Worm (Caenorhabditis elegans) whole organism, L2 larva: ENCODE data around the gene npr-10.
A peak's percentile ranks its signal among the peaks of the same experiment; 100 is the strongest.

Experiments
- C34F6.9 ChIP-seq: fragments of 150-350 bp; optimal IDR thresholded peaks from 2 replicates; lab custom pipeline; 2014; ENCODE audit warnings: missing biosample characterization, missing genetic modification characterization
- R02D3.7 ChIP-seq: fragments of 150-350 bp; optimal IDR thresholded peaks from 2 replicates; lab custom pipeline; 2014; ENCODE audit warnings: missing biosample characterization, missing genetic modification characterization
- Y55F3AM.14 ChIP-seq: fragments of 200-800 bp; sonication (Bioruptor generic); optimal IDR thresholded peaks from 2 replicates; lab custom pipeline; 2018; ENCODE audit warnings: mild to moderate bottlenecking, missing genetic modification characterization, missing compliant biosample characterization
- ZK546.5 ChIP-seq: sonication (generic microtip); optimal IDR thresholded peaks from 2 replicates; lab custom pipeline; 2017; ENCODE audit warnings: missing biosample characterization, missing genetic modification characterization
- ama-1 ChIP-seq: fragments of 150-350 bp; optimal IDR thresholded peaks from 2 replicates; lab custom pipeline; 2018; ENCODE audit warnings: inconsistent platforms
- blmp-1 ChIP-seq: sonication (generic microtip); optimal IDR thresholded peaks from 2 replicates; lab custom pipeline; 2017; ENCODE audit warnings: missing genetic modification characterization, mild to moderate bottlenecking, missing compliant biosample characterization, antibody characterized with exemption, moderate library complexity; ENCODE audit not compliant: insufficient read depth
- ceh-16 ChIP-seq: fragments of 150-350 bp; optimal IDR thresholded peaks from 2 replicates; lab custom pipeline; 2014; ENCODE audit warnings: missing biosample characterization, missing genetic modification characterization
- ceh-82 ChIP-seq: fragments of 150-350 bp; optimal IDR thresholded peaks from 2 replicates; lab custom pipeline; 2014; ENCODE audit warnings: missing biosample characterization, missing genetic modification characterization
- crh-2 ChIP-seq: sonication (generic microtip); optimal IDR thresholded peaks from 2 replicates; lab custom pipeline; 2017; ENCODE audit warnings: missing biosample characterization, missing genetic modification characterization
- dmd-4 ChIP-seq: sonication (generic microtip); optimal IDR thresholded peaks from 2 replicates; lab custom pipeline; 2017; ENCODE audit warnings: missing biosample characterization, missing genetic modification characterization
- egl-27 ChIP-seq: sonication (generic microtip); optimal IDR thresholded peaks from 3 replicates; lab custom pipeline; 2017; ENCODE audit warnings: missing biosample characterization, missing genetic modification reagents, missing genetic modification characterization
- elt-1 ChIP-seq: fragments of 150-350 bp; optimal IDR thresholded peaks from 2 replicates; lab custom pipeline; 2014; ENCODE audit warnings: missing biosample characterization, missing genetic modification characterization
- fos-1 ChIP-seq: fragments of 150-350 bp; optimal IDR thresholded peaks from 2 replicates; lab custom pipeline; 2014; ENCODE audit warnings: missing biosample characterization, missing genetic modification characterization
- gmeb-1 ChIP-seq: fragments of 150-350 bp; optimal IDR thresholded peaks from 2 replicates; lab custom pipeline; 2014; ENCODE audit warnings: missing biosample characterization, missing genetic modification characterization
- lin-13 ChIP-seq: fragments of 150-350 bp; optimal IDR thresholded peaks from 2 replicates; lab custom pipeline; 2014; ENCODE audit warnings: missing biosample characterization, missing genetic modification reagents, missing genetic modification characterization
- lin-39 ChIP-seq: fragments of 150-350 bp; optimal IDR thresholded peaks from 2 replicates; lab custom pipeline; 2014; ENCODE audit warnings: missing biosample characterization, missing genetic modification reagents, missing genetic modification characterization
- mab-5 ChIP-seq: fragments of 150-350 bp; optimal IDR thresholded peaks from 2 replicates; lab custom pipeline; 2014; ENCODE audit warnings: missing biosample characterization, missing genetic modification characterization
- mbf-1 ChIP-seq: sonication (generic microtip); optimal IDR thresholded peaks from 2 replicates; lab custom pipeline; 2017; ENCODE audit warnings: missing biosample characterization, missing genetic modification characterization
- mdl-1 ChIP-seq, 2 experiments: fragments of 150-350 bp in 1 of 2; sonication (generic microtip) in 1 of 2; optimal IDR thresholded peaks; 2 replicates each; lab custom pipeline; 2017; ENCODE audit warnings: missing biosample characterization in 2 of 2, missing genetic modification characterization in 2 of 2
- nhr-10 ChIP-seq: sonication (generic microtip); optimal IDR thresholded peaks from 2 replicates; lab custom pipeline; 2017; ENCODE audit warnings: missing biosample characterization, missing genetic modification characterization
- nhr-12 ChIP-seq: fragments of 150-350 bp; optimal IDR thresholded peaks from 2 replicates; lab custom pipeline; 2014; ENCODE audit warnings: missing biosample characterization, missing genetic modification characterization
- nhr-129 ChIP-seq: fragments of 150-350 bp; optimal IDR thresholded peaks from 2 replicates; lab custom pipeline; 2014; ENCODE audit warnings: missing biosample characterization, missing genetic modification characterization
- nhr-23 ChIP-seq: fragments of 150-350 bp; optimal IDR thresholded peaks from 2 replicates; lab custom pipeline; 2014; ENCODE audit warnings: missing biosample characterization, missing genetic modification reagents, missing genetic modification characterization
- nhr-25 ChIP-seq: fragments of 150-350 bp; sonication (generic microtip); optimal IDR thresholded peaks from 3 replicates; lab custom pipeline; 2014; ENCODE audit warnings: missing biosample characterization, missing genetic modification characterization
- nhr-6 ChIP-seq: fragments of 150-350 bp; optimal IDR thresholded peaks from 2 replicates; lab custom pipeline; 2014; ENCODE audit warnings: missing biosample characterization, missing genetic modification characterization
- nhr-77 ChIP-seq: fragments of 150-350 bp; optimal IDR thresholded peaks from 2 replicates; lab custom pipeline; 2014; ENCODE audit warnings: missing biosample characterization, missing genetic modification characterization
- peb-1 ChIP-seq: fragments of 150-350 bp; optimal IDR thresholded peaks from 2 replicates; lab custom pipeline; 2014; ENCODE audit warnings: missing biosample characterization, missing genetic modification characterization
- sem-4 ChIP-seq: fragments of 150-350 bp; optimal IDR thresholded peaks from 2 replicates; lab custom pipeline; 2014; ENCODE audit warnings: missing biosample characterization, missing genetic modification reagents, missing genetic modification characterization
- sma-9 ChIP-seq, 2 experiments: fragments of 150-350 bp in 1 of 2; sonication (generic microtip) in 1 of 2; optimal IDR thresholded peaks; 2 replicates each; lab custom pipeline; 2014 to 2016; ENCODE audit warnings: missing genetic modification characterization in 2 of 2, mild to moderate bottlenecking in 1 of 2, missing biosample characterization in 1 of 2, missing compliant biosample characterization in 1 of 2, missing genetic modification reagents in 1 of 2, moderate library complexity in 1 of 2
- unc-55 ChIP-seq: fragments of 150-350 bp; sonication (generic microtip); optimal IDR thresholded peaks from 3 replicates; lab custom pipeline; 2014; ENCODE audit warnings: missing biosample characterization, missing genetic modification reagents, missing genetic modification characterization
- unc-62 ChIP-seq: fragments of 150-350 bp; optimal IDR thresholded peaks from 2 replicates; lab custom pipeline; 2014; ENCODE audit warnings: missing biosample characterization, missing genetic modification reagents, missing genetic modification characterization
- zag-1 ChIP-seq: fragments of 150-350 bp; optimal IDR thresholded peaks from 2 replicates; lab custom pipeline; 2014; ENCODE audit warnings: missing biosample characterization, missing genetic modification characterization

Gene npr-10

DNA sequence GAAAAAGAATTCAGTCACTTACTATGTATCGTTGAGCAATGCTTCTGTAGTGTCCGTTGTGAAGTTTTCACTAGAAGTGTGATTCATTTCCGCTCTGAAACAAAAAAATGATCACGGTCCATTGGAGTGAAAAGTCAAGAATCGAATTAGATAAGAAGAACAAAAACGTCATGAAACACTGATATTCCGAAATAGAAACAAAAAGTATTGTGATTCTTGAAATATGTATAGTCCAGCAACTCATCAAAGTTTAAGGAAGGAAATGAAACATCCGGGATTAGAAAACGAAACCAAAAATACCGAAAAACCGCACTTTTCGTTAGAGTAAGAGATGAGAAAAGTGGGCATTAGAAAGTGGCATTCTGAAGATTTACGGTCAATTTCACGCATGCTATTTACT lies at the start of gene npr-10:
TSS of gene npr-10 (minus strand) at position 101 of the 400 bp plus-strand sequence.
- TF ChIP-seq gmeb-1, result no peak
- no peak for TF ChIP-seq blmp-1
- TF ChIP-seq C34F6.9 (tag; lab: Kevin White, UChicago), result no peak
- no peak for TF ChIP-seq sem-4 (tag; lab: Kevin White, UChicago)
- TF ChIP-seq peb-1 (tag; lab: Kevin White, UChicago), result no peak
- TF ChIP-seq nhr-129 (tag; lab: Kevin White, UChicago), result no peak
- TF ChIP-seq nhr-10 (tag; lab: Kevin White, UChicago), result no peak
- TF ChIP-seq nhr-77 (tag; lab: Kevin White, UChicago), result no peak
- no peak for TF ChIP-seq ceh-82 (tag; lab: Kevin White, UChicago)
- TF ChIP-seq elt-1 (tag; lab: Kevin White, UChicago), result no peak
- no peak for TF ChIP-seq unc-62
- no peak for TF ChIP-seq lin-39 (tag; lab: Kevin White, UChicago)
- TF ChIP-seq R02D3.7 (tag; lab: Kevin White, UChicago), result no peak
- TF ChIP-seq unc-55, result no peak
- TF ChIP-seq ceh-16 (tag; lab: Kevin White, UChicago), result no peak
- TF ChIP-seq mbf-1 (tag; lab: Kevin White, UChicago), result no peak

DNA sequence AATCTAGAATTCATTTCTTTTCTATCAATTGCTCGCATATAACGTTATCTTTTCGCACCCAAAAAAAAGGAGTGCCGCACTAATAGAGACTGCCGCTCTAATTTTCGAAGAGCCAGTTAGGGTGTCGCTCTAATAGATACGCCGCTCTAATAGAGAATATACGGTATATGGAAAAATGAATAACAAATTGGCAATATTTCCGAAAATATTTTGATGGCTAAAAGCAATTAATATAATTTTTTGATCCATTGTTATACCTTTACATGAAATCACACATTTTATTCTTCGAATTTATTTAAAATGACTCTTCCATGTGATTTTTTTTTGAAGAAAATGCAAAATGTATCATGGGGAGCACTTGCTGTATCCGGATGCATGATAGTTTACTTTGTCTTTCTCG lies 45.4 kb upstream of the npr-10 start, which contains the start of gene K03A11.4:
TSS of gene K03A11.4 (plus strand) at position 301 of the 400 bp plus-strand sequence.
- TF ChIP-seq fos-1 (tag; lab: Kevin White, UChicago) (no peak), sem-4 (tag; lab: Kevin White, UChicago) (no peak), mab-5 (no peak)

DNA sequence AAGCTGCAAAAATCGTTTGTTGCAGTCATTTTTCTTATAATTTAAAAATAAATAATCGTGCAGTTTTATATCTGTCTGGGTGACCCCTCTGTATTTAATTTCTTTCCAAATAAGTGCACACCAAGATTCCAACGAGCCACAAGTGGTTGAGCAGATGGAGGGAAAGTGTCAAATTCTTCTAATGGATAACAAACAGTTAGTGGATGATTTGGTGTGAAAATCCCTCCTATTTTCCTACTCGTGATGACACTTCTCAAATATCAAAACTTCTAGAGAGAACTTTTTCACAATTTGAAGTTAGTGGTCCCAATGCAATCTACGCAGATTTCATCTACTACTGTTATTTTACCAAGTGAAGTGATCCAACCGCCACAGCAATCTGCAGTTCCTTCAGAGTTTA lies 41.9 kb upstream of the npr-10 start, which contains the start of gene ceh-28:
TSS of gene ceh-28 (plus strand) at position 301 of the 400 bp plus-strand sequence.
- TF ChIP-seq dmd-4 (tag; lab: Kevin White, UChicago), result no peak

DNA sequence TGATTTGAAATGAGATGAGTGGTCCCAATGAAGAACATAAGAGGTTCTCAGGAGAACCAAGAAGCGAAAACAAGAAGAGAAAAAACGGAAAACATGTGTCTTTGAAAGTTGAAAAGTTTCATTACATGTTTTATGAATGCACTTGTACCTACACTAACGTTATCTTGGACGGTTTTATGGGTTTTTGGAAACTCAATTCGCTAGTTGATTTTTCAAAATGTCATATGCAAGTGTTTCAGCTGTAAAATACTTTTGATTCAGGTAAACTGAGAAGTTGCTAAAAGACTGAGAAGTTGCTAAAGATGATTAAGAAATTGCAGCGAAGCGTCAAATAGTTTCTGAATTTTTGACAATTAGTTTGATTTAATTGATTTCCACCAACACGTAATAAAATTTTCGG lies 38.6 kb upstream of the npr-10 start, which contains the start of gene cpx-2:
TSS of gene cpx-2 (minus strand) at position 101 of the 400 bp plus-strand sequence.
- TF ChIP-seq egl-27 (tag; lab: Kevin White, UChicago) (no peak), nhr-129 (tag; lab: Kevin White, UChicago) (no peak), ZK546.5 (tag; lab: Kevin White, UChicago) (no peak), fos-1 (tag; lab: Kevin White, UChicago) (no peak), unc-62 (no peak), nhr-23 (tag; lab: Kevin White, UChicago) (no peak), nhr-6 (tag; lab: Kevin White, UChicago) (no peak), sma-9 (GFP tag; optimal IDR thresholded peaks at IDR 0.05; lab: Kevin White, UChicago) (no peak), sma-9 (tag; optimal IDR thresholded peaks at IDR 0.05; lab: Kevin White, UChicago) (no peak)
- TF ChIP-seq, all 48 proteins: peak for 0

DNA sequence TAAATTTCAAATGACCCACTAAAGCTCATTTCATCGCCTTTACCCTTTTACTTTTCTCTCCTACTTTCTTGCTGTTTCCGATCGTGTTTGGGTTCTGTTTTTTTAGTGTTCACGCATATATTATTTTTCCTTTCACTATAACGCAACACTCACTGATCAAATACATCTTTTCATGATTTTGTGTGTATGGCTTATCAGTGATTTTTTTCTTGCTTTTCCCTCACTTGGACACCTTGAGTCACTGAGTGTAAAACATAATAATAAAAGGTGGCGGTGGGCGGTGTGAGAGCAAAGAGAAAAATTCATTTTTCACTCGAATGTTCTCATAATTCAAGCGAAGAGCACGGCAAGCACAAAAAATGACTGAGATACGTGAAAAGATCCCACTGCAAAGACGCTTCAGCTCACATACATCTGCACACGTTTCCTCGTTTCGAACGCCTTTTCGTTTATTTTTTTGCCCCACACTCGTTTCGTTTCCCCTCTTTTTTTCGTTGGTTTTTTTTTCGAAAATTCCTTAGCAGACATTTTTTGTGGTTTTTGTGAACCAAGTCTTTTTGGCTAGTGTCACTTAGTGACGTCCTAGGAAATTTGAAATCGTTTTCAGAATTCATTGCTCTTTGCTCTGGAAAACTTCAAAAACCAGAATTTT lies 30.6 kb upstream of the npr-10 start, which contains the start of gene K03A11.5:
TSS of gene K03A11.5 (plus strand) at position 602 of the 652 bp plus-strand sequence.
- TF ChIP-seq fos-1 (tag; lab: Kevin White, UChicago), result peak; percentile 58
- TF ChIP-seq blmp-1, result no peak

DNA sequence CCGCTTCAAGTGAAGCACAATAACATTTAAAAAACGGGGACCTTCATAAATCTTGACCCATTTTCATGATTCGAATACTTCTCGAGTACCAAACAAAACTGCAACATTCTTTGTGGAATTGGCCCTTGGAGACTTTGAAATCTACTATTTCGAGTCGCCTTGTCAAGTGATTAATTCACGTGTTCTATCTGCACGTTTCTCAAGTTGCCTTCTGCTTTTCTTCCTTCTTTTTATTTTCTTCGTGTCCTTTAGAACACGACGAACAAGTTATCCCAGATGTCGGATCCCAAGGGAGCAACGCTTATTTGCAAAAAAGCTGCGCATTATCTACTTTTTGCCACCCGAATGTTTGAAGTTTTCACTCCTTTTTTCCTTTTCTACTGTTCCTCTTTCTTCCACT lies 28.9 kb upstream of the npr-10 start:
- TF ChIP-seq zag-1 (tag; lab: Kevin White, UChicago) (peak; percentile 13), crh-2 (no peak), unc-55 (no peak), nhr-12 (tag; lab: Kevin White, UChicago) (no peak), blmp-1 (no peak), elt-1 (tag; lab: Kevin White, UChicago) (no peak), lin-13 (GFP tag; lab: Kevin White, UChicago) (no peak), Y55F3AM.14 (GFP tag; lab: Kevin White, UChicago) (no peak), nhr-129 (tag; lab: Kevin White, UChicago) (no peak), mdl-1 (tag; optimal IDR thresholded peaks at IDR 0.05; lab: Kevin White, UChicago) (no peak), nhr-25 (no peak), ama-1 (no peak), sma-9 (GFP tag; optimal IDR thresholded peaks at IDR 0.05; lab: Kevin White, UChicago) (peak; percentile 3), sma-9 (tag; optimal IDR thresholded peaks at IDR 0.05; lab: Kevin White, UChicago) (no peak), ZK546.5 (tag; lab: Kevin White, UChicago) (no peak)
